Worm (Caenorhabditis elegans) whole organism, L4 larva: Measurements from ENCODE around the gene hsd-3.
A peak's percentile ranks its signal among the peaks of the same experiment; 100 is the strongest.

Source experiments
- F10B5.3 ChIP-seq: sonication (generic microtip); optimal IDR thresholded peaks from 2 replicates; lab custom pipeline; 2016; ENCODE audit warnings: mild to moderate bottlenecking, missing genetic modification characterization, missing compliant biosample characterization
- F26F4.8 ChIP-seq: fragments of 200-800 bp; sonication (Bioruptor generic); conservative IDR thresholded peaks from 2 replicates; pipeline ENCODE4 v1.3.6; 2022; ENCODE audit warnings: missing genetic modification characterization, missing compliant biosample characterization
- F37D6.2 ChIP-seq: sonication (generic microtip); optimal IDR thresholded peaks from 2 replicates; lab custom pipeline; 2016; ENCODE audit warnings: mild to moderate bottlenecking, missing genetic modification characterization, missing compliant biosample characterization
- F49E8.2 ChIP-seq: sonication (generic microtip); optimal IDR thresholded peaks from 2 replicates; lab custom pipeline; 2016; ENCODE audit warnings: missing compliant biosample characterization, mild to moderate bottlenecking, missing genetic modification characterization, borderline replicate concordance
- R02D3.7 ChIP-seq: fragments of 150-350 bp; sonication (generic microtip); optimal IDR thresholded peaks from 3 replicates; lab custom pipeline; 2014; ENCODE audit warnings: missing biosample characterization, missing genetic modification characterization
- Y105C5A.15 ChIP-seq: fragments of 200-800 bp; sonication (Bioruptor generic); IDR thresholded peaks from 2 replicates; pipeline ENCODE4 v1.3.6; 2022; ENCODE audit warnings: missing genetic modification characterization, missing compliant biosample characterization
- Y75B8A.6 ChIP-seq: fragments of 200-800 bp; sonication (Bioruptor generic); IDR thresholded peaks from 2 replicates; pipeline ENCODE4 v1.3.6; 2022; ENCODE audit warnings: missing genetic modification reagents, missing genetic modification characterization, missing compliant biosample characterization
- ZK337.2 ChIP-seq: fragments of 200-800 bp; sonication (Bioruptor generic); IDR thresholded peaks from 2 replicates; pipeline ENCODE4 v1.3.6; 2022; ENCODE audit warnings: missing genetic modification reagents, missing genetic modification characterization, missing compliant biosample characterization
- ama-1 ChIP-seq: fragments of 150-350 bp; optimal IDR thresholded peaks from 2 replicates; lab custom pipeline; 2014; ENCODE audit warnings: inconsistent platforms, mixed read lengths
- ceh-32 ChIP-seq: sonication (generic microtip); optimal IDR thresholded peaks from 2 replicates; lab custom pipeline; 2016; ENCODE audit warnings: mild to moderate bottlenecking, missing genetic modification characterization, missing compliant biosample characterization; ENCODE audit not compliant: poor library complexity
- cey-2 ChIP-seq: sonication (generic microtip); optimal IDR thresholded peaks from 3 replicates; lab custom pipeline; 2017; ENCODE audit warnings: missing genetic modification characterization, mild to moderate bottlenecking, missing compliant biosample characterization, antibody characterized with exemption, borderline replicate concordance; ENCODE audit not compliant: insufficient read depth
- daf-19 ChIP-seq: fragments of 200-800 bp; sonication (Bioruptor generic); conservative IDR thresholded peaks from 2 replicates; pipeline ENCODE4 v1.3.6; 2022; ENCODE audit warnings: missing genetic modification characterization, missing compliant biosample characterization
- daf-8 ChIP-seq: fragments of 200-800 bp; sonication (Bioruptor generic); IDR thresholded peaks from 2 replicates; pipeline ENCODE4 v1.3.6; 2022; ENCODE audit warnings: missing genetic modification characterization, missing compliant biosample characterization
- dmd-6 ChIP-seq: fragments of 200-800 bp; sonication (Bioruptor generic); IDR thresholded peaks from 2 replicates; pipeline ENCODE4 v1.3.6; 2022; ENCODE audit warnings: missing genetic modification reagents, missing genetic modification characterization, missing compliant biosample characterization
- dmd-8 ChIP-seq: fragments of 200-800 bp; sonication (Bioruptor generic); IDR thresholded peaks from 2 replicates; pipeline ENCODE4 v1.3.6; 2022; ENCODE audit warnings: missing genetic modification characterization, missing compliant biosample characterization
- dmd-9 ChIP-seq: fragments of 200-800 bp; sonication (Bioruptor generic); IDR thresholded peaks from 2 replicates; pipeline ENCODE4 v1.3.6; 2022; ENCODE audit warnings: missing genetic modification reagents, missing genetic modification characterization, missing compliant biosample characterization
- duxl-1 ChIP-seq: sonication (generic microtip); optimal IDR thresholded peaks from 2 replicates; lab custom pipeline; 2016; ENCODE audit warnings: mild to moderate bottlenecking, missing genetic modification characterization, moderate library complexity, missing compliant biosample characterization; ENCODE audit not compliant: poor library complexity
- egl-27 ChIP-seq: sonication (generic microtip); optimal IDR thresholded peaks from 3 replicates; lab custom pipeline; 2017; ENCODE audit warnings: missing biosample characterization, missing genetic modification reagents, missing genetic modification characterization
- egl-43 ChIP-seq: fragments of 200-800 bp; sonication (Bioruptor generic); IDR thresholded peaks from 2 replicates; pipeline ENCODE4 v1.3.6; 2022; ENCODE audit warnings: missing genetic modification reagents, missing genetic modification characterization, missing compliant biosample characterization
- fkh-10 ChIP-seq: fragments of 150-350 bp; optimal IDR thresholded peaks from 2 replicates; lab custom pipeline; 2014; ENCODE audit warnings: missing biosample characterization, missing genetic modification reagents, missing genetic modification characterization
- hif-1 ChIP-seq, 2 experiments: sonication (generic microtip); optimal IDR thresholded peaks; 2 replicates each; lab custom pipeline; 2016 to 2017; ENCODE audit warnings: missing compliant biosample characterization in 2 of 2, missing genetic modification characterization in 2 of 2, missing genetic modification reagents in 2 of 2, missing genotype in 2 of 2, mild to moderate bottlenecking in 1 of 2
- hmg-1.1 ChIP-seq: fragments of 200-800 bp; sonication (Bioruptor generic); IDR thresholded peaks from 2 replicates; pipeline ENCODE4 v1.3.6; 2022; ENCODE audit warnings: missing genetic modification reagents, missing genetic modification characterization, missing compliant biosample characterization
- jun-1 ChIP-seq: fragments of 150-350 bp; optimal IDR thresholded peaks from 2 replicates; lab custom pipeline; 2014; ENCODE audit warnings: missing biosample characterization, missing genetic modification reagents, missing genetic modification characterization
- lim-7 ChIP-seq: fragments of 200-800 bp; sonication (Bioruptor generic); IDR thresholded peaks from 2 replicates; pipeline ENCODE4 v1.3.6; 2022; ENCODE audit warnings: missing genetic modification characterization, missing compliant biosample characterization
- lin-1 ChIP-seq: fragments of 200-800 bp; sonication (Bioruptor generic); IDR thresholded peaks from 2 replicates; pipeline ENCODE4 v1.3.6; 2022; ENCODE audit warnings: missing genetic modification reagents, missing genetic modification characterization, missing compliant biosample characterization
- lin-29 ChIP-seq: fragments of 200-800 bp; sonication (Bioruptor generic); IDR thresholded peaks from 2 replicates; pipeline ENCODE4 v1.3.6; 2022; ENCODE audit warnings: missing genetic modification reagents, missing genetic modification characterization, missing compliant biosample characterization
- lin-38 ChIP-seq: fragments of 200-800 bp; sonication (Bioruptor generic); IDR thresholded peaks from 2 replicates; pipeline ENCODE4 v1.3.6; 2022; ENCODE audit warnings: missing genetic modification reagents, missing genetic modification characterization, missing compliant biosample characterization
- lin-39 ChIP-seq: fragments of 150-350 bp; optimal IDR thresholded peaks from 2 replicates; lab custom pipeline; 2014; ENCODE audit warnings: missing biosample characterization, missing genetic modification reagents, missing genetic modification characterization
- lir-3 ChIP-seq: sonication (generic microtip); optimal IDR thresholded peaks from 2 replicates; lab custom pipeline; 2016; ENCODE audit warnings: mild to moderate bottlenecking, missing genetic modification characterization, missing compliant biosample characterization
- lsy-2 ChIP-seq, 2 experiments: fragments of 150-350 bp in 1 of 2; sonication (generic microtip) in 1 of 2; optimal IDR thresholded peaks; 2 replicates each; lab custom pipeline; 2014 to 2017; ENCODE audit warnings: missing biosample characterization in 2 of 2, missing genetic modification characterization in 2 of 2
- madf-5 ChIP-seq, 2 experiments: fragments of 200-800 bp; sonication (Bioruptor generic); IDR thresholded peaks; 2 replicates each; pipeline ENCODE4 v1.3.6; 2022; ENCODE audit warnings: missing compliant biosample characterization in 2 of 2, missing genetic modification characterization in 2 of 2
- mdl-1 ChIP-seq, 2 experiments: fragments of 150-350 bp in 1 of 2; sonication (generic microtip) in 1 of 2; optimal IDR thresholded peaks; 2 replicates each; lab custom pipeline; 2014 to 2017; ENCODE audit warnings: missing biosample characterization in 2 of 2, missing genetic modification characterization in 2 of 2
- mdt-29 ChIP-seq: fragments of 200-800 bp; sonication (Bioruptor generic); IDR thresholded peaks from 2 replicates; pipeline ENCODE4 v1.3.6; 2022; ENCODE audit warnings: missing genetic modification reagents, missing genetic modification characterization, missing compliant biosample characterization
- mep-1 ChIP-seq: fragments of 150-350 bp; sonication (generic microtip); optimal IDR thresholded peaks from 3 replicates; lab custom pipeline; 2014; ENCODE audit warnings: missing biosample characterization, missing genetic modification characterization
- nhr-11 ChIP-seq: fragments of 150-350 bp; optimal IDR thresholded peaks from 2 replicates; lab custom pipeline; 2014; ENCODE audit warnings: missing biosample characterization, missing genetic modification characterization
- nhr-237 ChIP-seq: sonication (generic microtip); optimal IDR thresholded peaks from 2 replicates; lab custom pipeline; 2017; ENCODE audit warnings: missing biosample characterization, missing genetic modification characterization
- nhr-25 ChIP-seq: sonication (generic microtip); optimal IDR thresholded peaks from 2 replicates; lab custom pipeline; 2017; ENCODE audit warnings: missing genetic modification characterization, mild to moderate bottlenecking, missing compliant biosample characterization, antibody characterized with exemption, moderate library complexity, borderline replicate concordance; ENCODE audit not compliant: insufficient read depth
- nhr-28 ChIP-seq: fragments of 150-350 bp; optimal IDR thresholded peaks from 2 replicates; lab custom pipeline; 2014; ENCODE audit warnings: missing biosample characterization, missing genetic modification characterization
- nhr-42 ChIP-seq: fragments of 200-800 bp; sonication (Bioruptor generic); IDR thresholded peaks from 2 replicates; pipeline ENCODE4 v1.3.6; 2022; ENCODE audit warnings: missing genetic modification characterization, missing compliant biosample characterization
- nhr-48 ChIP-seq: sonication (generic microtip); optimal IDR thresholded peaks from 2 replicates; lab custom pipeline; 2016; ENCODE audit warnings: mild to moderate bottlenecking, missing genetic modification characterization, missing compliant biosample characterization
- nhr-6 ChIP-seq: fragments of 150-350 bp; optimal IDR thresholded peaks from 2 replicates; lab custom pipeline; 2014; ENCODE audit warnings: missing biosample characterization, missing genetic modification characterization
- nhr-76 ChIP-seq: fragments of 150-350 bp; optimal IDR thresholded peaks from 2 replicates; lab custom pipeline; 2014; ENCODE audit warnings: missing biosample characterization, missing genetic modification characterization
- nhr-77 ChIP-seq: fragments of 150-350 bp; optimal IDR thresholded peaks from 2 replicates; lab custom pipeline; 2014; ENCODE audit warnings: missing biosample characterization, missing genetic modification characterization
- php-3 ChIP-seq: fragments of 200-800 bp; sonication (Bioruptor generic); IDR thresholded peaks from 2 replicates; pipeline ENCODE4 v1.3.6; 2022; ENCODE audit warnings: missing genetic modification reagents, missing genetic modification characterization, missing compliant biosample characterization
- pqm-1 ChIP-seq: sonication (generic microtip); optimal IDR thresholded peaks from 2 replicates; lab custom pipeline; 2017; ENCODE audit warnings: missing biosample characterization, missing genetic modification characterization
- rbr-2 ChIP-seq: sonication (generic microtip); optimal IDR thresholded peaks from 2 replicates; lab custom pipeline; 2016; ENCODE audit warnings: missing genotype, missing genetic modification characterization, missing compliant biosample characterization
- snpc-4 ChIP-seq: fragments of 150-350 bp; optimal IDR thresholded peaks from 2 replicates; lab custom pipeline; 2014; ENCODE audit warnings: missing biosample characterization, missing genetic modification characterization
- spr-3 ChIP-seq: fragments of 200-800 bp; sonication (Bioruptor generic); optimal IDR thresholded peaks from 2 replicates; lab custom pipeline; 2018; ENCODE audit warnings: mild to moderate bottlenecking, missing genetic modification characterization, missing compliant biosample characterization
- zfp-2 ChIP-seq: sonication (generic microtip); optimal IDR thresholded peaks from 2 replicates; lab custom pipeline; 2016; ENCODE audit warnings: mild to moderate bottlenecking, missing genetic modification characterization, missing compliant biosample characterization
- zfp-3 ChIP-seq: fragments of 200-800 bp; sonication (Bioruptor generic); conservative IDR thresholded peaks from 2 replicates; pipeline ENCODE4 v1.3.6; 2022; ENCODE audit warnings: missing genetic modification reagents, missing genetic modification characterization, missing compliant biosample characterization
- zip-2 ChIP-seq: fragments of 150-350 bp; optimal IDR thresholded peaks from 2 replicates; lab custom pipeline; 2014; ENCODE audit warnings: missing biosample characterization, missing genetic modification characterization
- ztf-11 ChIP-seq: fragments of 150-350 bp; optimal IDR thresholded peaks from 2 replicates; lab custom pipeline; 2014; ENCODE audit warnings: missing biosample characterization, missing genetic modification characterization

Gene hsd-3

ce11 chrX:4960422-4960821 is 48.7 kb upstream of the hsd-3 start, which contains the start of gene act-4 (continued):
- TF ChIP-seq jun-1, result no peak
- no peak for TF ChIP-seq R02D3.7
- peak; percentile 53 for TF ChIP-seq nhr-11 (tag; lab: Kevin White, UChicago)
- TF ChIP-seq F26F4.8 (GFP tag; lab: Robert Waterston, UW), result no peak
- TF ChIP-seq fkh-10 (GFP tag; lab: Kevin White, UChicago), result no peak
- no peak for TF ChIP-seq daf-19 (GFP tag; lab: Robert Waterston, UW)
- TF ChIP-seq egl-43 (GFP tag; lab: Robert Waterston, UW), result peak; percentile 81
- no peak for TF ChIP-seq zfp-2 (tag; lab: Kevin White, UChicago)
- TF ChIP-seq ztf-11 (tag; lab: Kevin White, UChicago), result no peak
- TF ChIP-seq lin-1 (GFP tag; lab: Robert Waterston, UW), result no peak
- peak; percentile 38 for TF ChIP-seq F37D6.2 (tag; lab: Kevin White, UChicago)
- peak in 1 of 2 experiments; percentile 49 for TF ChIP-seq mdl-1 (tag; optimal IDR thresholded peaks at IDR 0.05; lab: Kevin White, UChicago)
- TF ChIP-seq mdt-29 (GFP tag; lab: Robert Waterston, UW), result no peak
- no peak for TF ChIP-seq duxl-1
- TF ChIP-seq hif-1 (tag; optimal IDR thresholded peaks at IDR 0.05; lab: Kevin White, UChicago), result peak in 1 of 2 experiments; percentile 4
- TF ChIP-seq F10B5.3, result peak; percentile 32
- no peak for TF ChIP-seq cey-2 (tag; lab: Kevin White, UChicago)
- TF ChIP-seq nhr-42, result no peak
- TF ChIP-seq nhr-77 (tag; lab: Kevin White, UChicago), result no peak
- TF ChIP-seq lin-29 (GFP tag; lab: Robert Waterston, UW), result no peak
- peak in 1 of 2 experiments; percentile 60 for TF ChIP-seq lsy-2 (tag; optimal IDR thresholded peaks at IDR 0.05; lab: Kevin White, UChicago)
- no peak for TF ChIP-seq daf-8 (GFP tag; lab: Robert Waterston, UW)
- TF ChIP-seq nhr-6, result no peak
- no peak for TF ChIP-seq dmd-6 (GFP tag; lab: Robert Waterston, UW)
- no peak for TF ChIP-seq ZK337.2
- no peak for TF ChIP-seq Y105C5A.15
- no peak for TF ChIP-seq zip-2 (tag; lab: Kevin White, UChicago)
- TF ChIP-seq lin-39 (tag; lab: Kevin White, UChicago), result no peak
- no peak for TF ChIP-seq egl-27 (tag; lab: Kevin White, UChicago)
- no peak for TF ChIP-seq nhr-48 (tag; lab: Kevin White, UChicago)
- no peak for TF ChIP-seq zfp-3 (GFP tag; lab: Robert Waterston, UW)
- TF ChIP-seq nhr-76, result no peak
- TF ChIP-seq lir-3, result no peak
- no peak for TF ChIP-seq pqm-1 (tag; lab: Kevin White, UChicago)
- no peak for TF ChIP-seq lim-7 (GFP tag; lab: Robert Waterston, UW)
- TF ChIP-seq dmd-8 (GFP tag; lab: Robert Waterston, UW), result no peak
- no peak for TF ChIP-seq Y75B8A.6 (GFP tag; lab: Robert Waterston, UW)
- TF ChIP-seq php-3 (GFP tag; lab: Robert Waterston, UW), result no peak
- no peak for TF ChIP-seq spr-3 (GFP tag; lab: Kevin White, UChicago)
- TF ChIP-seq hmg-1.1 (GFP tag; lab: Robert Waterston, UW), result peak; percentile 76
- TF ChIP-seq snpc-4 (tag; lab: Kevin White, UChicago), result no peak
- TF ChIP-seq madf-5 (GFP tag; IDR thresholded peaks at IDR 0.05; lab: Robert Waterston, UW), result no peak
- TF ChIP-seq rbr-2 (tag; lab: Kevin White, UChicago), result peak; percentile 64
- peak; percentile 29 for TF ChIP-seq ceh-32 (tag; lab: Kevin White, UChicago)
- TF ChIP-seq mep-1 (tag; lab: Kevin White, UChicago), result peak; percentile 77
- TF ChIP-seq lin-38 (GFP tag; lab: Robert Waterston, UW), result no peak
- peak; percentile 97 for TF ChIP-seq ama-1
- no peak for TF ChIP-seq nhr-237 (tag; lab: Kevin White, UChicago)
- no peak for TF ChIP-seq F49E8.2 (tag; lab: Kevin White, UChicago)
- TF ChIP-seq nhr-25 (tag; lab: Kevin White, UChicago), result no peak
- no peak for TF ChIP-seq nhr-28
- 0 out of 2 replicates have a peak, but pooled peaks have one; percentile 59 for TF ChIP-seq dmd-9
